Fruit fly (Drosophila melanogaster) whole organism, prepupa: Measurements from ENCODE around the gene Sgs5bis.
A peak's percentile ranks its signal among the peaks of the same experiment; 100 is the strongest.

Experiments used
- Blimp-1 ChIP-seq: fragments of 200-800 bp; sonication (Bioruptor generic); optimal IDR thresholded peaks from 3 replicates; lab custom pipeline; 2017; ENCODE audit warnings: missing biosample characterization, missing genetic modification characterization, mild to moderate bottlenecking, moderate library complexity, missing genetic modification reagents
- CG10631 ChIP-seq: fragments of 200-800 bp; sonication (Bioruptor generic); optimal IDR thresholded peaks from 2 replicates; lab custom pipeline; 2016; ENCODE audit warnings: missing biosample characterization, missing genetic modification characterization
- CG10669 ChIP-seq: fragments of 200-800 bp; sonication (Bioruptor generic); optimal IDR thresholded peaks from 3 replicates; lab custom pipeline; 2018; ENCODE audit warnings: missing biosample characterization, mild to moderate bottlenecking, missing genetic modification characterization, moderate library complexity
- CG11902 ChIP-seq: fragments of 200-800 bp; sonication (Bioruptor generic); optimal IDR thresholded peaks from 3 replicates; lab custom pipeline; 2016; ENCODE audit warnings: missing biosample characterization, missing genetic modification characterization
- CG1621 ChIP-seq: fragments of 200-800 bp; sonication (Bioruptor generic); optimal IDR thresholded peaks from 3 replicates; lab custom pipeline; 2018; ENCODE audit warnings: missing biosample characterization, mild to moderate bottlenecking, missing genetic modification characterization
- CG16779 ChIP-seq: fragments of 200-800 bp; sonication (Bioruptor generic); optimal IDR thresholded peaks from 3 replicates; lab custom pipeline; 2017; ENCODE audit warnings: missing biosample characterization, mild to moderate bottlenecking, missing genetic modification characterization
- CG3032 ChIP-seq: fragments of 200-800 bp; optimal IDR thresholded peaks from 2 replicates; lab custom pipeline; 2019; ENCODE audit warnings: missing biosample characterization, mild to moderate bottlenecking, missing genetic modification characterization, moderate library complexity
- CG31627 ChIP-seq: fragments of 200-800 bp; sonication (Bioruptor generic); optimal IDR thresholded peaks from 3 replicates; lab custom pipeline; 2016; ENCODE audit warnings: missing biosample characterization, missing genetic modification characterization
- CG32006 ChIP-seq: fragments of 200-800 bp; sonication (Bioruptor generic); optimal IDR thresholded peaks from 3 replicates; lab custom pipeline; 2017; ENCODE audit warnings: missing biosample characterization, mild to moderate bottlenecking, missing genetic modification characterization
- CG34406 ChIP-seq: fragments of 200-800 bp; sonication (Bioruptor generic); optimal IDR thresholded peaks from 3 replicates; lab custom pipeline; 2016; ENCODE audit warnings: missing biosample characterization, missing genetic modification characterization
- CG3919 ChIP-seq: fragments of 200-800 bp; sonication (Bioruptor generic); optimal IDR thresholded peaks from 3 replicates; lab custom pipeline; 2016; ENCODE audit warnings: missing biosample characterization, missing genetic modification characterization
- CG4318 ChIP-seq: fragments of 200-800 bp; sonication (Bioruptor generic); optimal IDR thresholded peaks from 3 replicates; lab custom pipeline; 2017; ENCODE audit warnings: missing biosample characterization, mild to moderate bottlenecking, missing genetic modification characterization
- CG6276 ChIP-seq: fragments of 200-800 bp; sonication (Bioruptor generic); optimal IDR thresholded peaks from 2 replicates; lab custom pipeline; 2017; ENCODE audit warnings: missing biosample characterization, mild to moderate bottlenecking, missing genetic modification characterization
- CG6808 ChIP-seq: fragments of 200-800 bp; sonication (Bioruptor generic); optimal IDR thresholded peaks from 3 replicates; lab custom pipeline; 2017; ENCODE audit warnings: missing biosample characterization, missing genetic modification characterization, mild to moderate bottlenecking, moderate library complexity, missing genetic modification reagents
- CG6854 ChIP-seq: fragments of 200-800 bp; sonication (Bioruptor generic); optimal IDR thresholded peaks from 2 replicates; lab custom pipeline; 2017; ENCODE audit warnings: missing biosample characterization, mild to moderate bottlenecking, missing genetic modification characterization
- CG8119 ChIP-seq: fragments of 200-800 bp; sonication (Bioruptor generic); IDR thresholded peaks from 3 replicates; pipeline ENCODE4 v1.3.6; 2022; ENCODE audit warnings: missing biosample characterization, missing genetic modification characterization
- CG8319 ChIP-seq: fragments of 200-800 bp; sonication (Bioruptor generic); optimal IDR thresholded peaks from 3 replicates; lab custom pipeline; 2016; ENCODE audit warnings: missing biosample characterization, missing genetic modification characterization
- Eip75B ChIP-seq: fragments of 200-800 bp; sonication (Bioruptor generic); optimal IDR thresholded peaks from 3 replicates; lab custom pipeline; 2016; ENCODE audit warnings: missing biosample characterization, missing genetic modification characterization
- Eip78C ChIP-seq: fragments of 200-800 bp; sonication (Bioruptor generic); peaks from one replicate; lab custom pipeline; 2016; ENCODE audit warnings: missing biosample characterization, missing genetic modification characterization
- Eip93F ChIP-seq: fragments of 200-800 bp; sonication (Bioruptor generic); optimal IDR thresholded peaks from 2 replicates; lab custom pipeline; 2016; ENCODE audit warnings: missing biosample characterization, mild to moderate bottlenecking, missing genetic modification characterization
- Ets21C ChIP-seq: fragments of 200-800 bp; sonication (Bioruptor generic); optimal IDR thresholded peaks from 3 replicates; lab custom pipeline; 2016; ENCODE audit warnings: missing biosample characterization, missing genetic modification characterization
- Ets96B ChIP-seq: fragments of 200-800 bp; optimal IDR thresholded peaks from 2 replicates; lab custom pipeline; 2019; ENCODE audit warnings: missing biosample characterization, mild to moderate bottlenecking, missing genetic modification characterization, moderate library complexity
- Gug ChIP-seq: fragments of 200-800 bp; sonication (Bioruptor generic); IDR thresholded peaks from 2 replicates; pipeline ENCODE4 v1.3.6; 2022; ENCODE audit warnings: missing biosample characterization, missing genetic modification characterization
- Hr38 ChIP-seq: sonication (Bioruptor generic); optimal IDR thresholded peaks from 2 replicates; lab custom pipeline; 2016; ENCODE audit warnings: missing biosample characterization, missing genetic modification characterization
- Hr39 ChIP-seq: fragments of 200-800 bp; sonication (Bioruptor generic); optimal IDR thresholded peaks from 2 replicates; lab custom pipeline; 2016; ENCODE audit warnings: missing biosample characterization, missing genetic modification characterization
- Hr4 ChIP-seq: fragments of 200-800 bp; sonication (Bioruptor generic); optimal IDR thresholded peaks from 3 replicates; lab custom pipeline; 2016; ENCODE audit warnings: missing biosample characterization, missing genetic modification characterization
- Lpt ChIP-seq: fragments of 200-800 bp; sonication (Bioruptor generic); optimal IDR thresholded peaks from 3 replicates; lab custom pipeline; 2016; ENCODE audit warnings: missing biosample characterization, missing genetic modification characterization
- Met ChIP-seq: fragments of 200-800 bp; sonication (Bioruptor generic); optimal IDR thresholded peaks from 3 replicates; lab custom pipeline; 2016; ENCODE audit warnings: missing biosample characterization, missing genetic modification characterization
- Sox102F ChIP-seq: fragments of 200-800 bp; sonication (Bioruptor generic); optimal IDR thresholded peaks from 2 replicates; lab custom pipeline; 2016; ENCODE audit warnings: missing biosample characterization, mild to moderate bottlenecking, missing genetic modification characterization
- Sox15 ChIP-seq: fragments of 200-800 bp; sonication (Bioruptor generic); optimal IDR thresholded peaks from 3 replicates; lab custom pipeline; 2016; ENCODE audit warnings: missing biosample characterization, missing genetic modification characterization
- acj6 ChIP-seq: fragments of 200-800 bp; sonication (Bioruptor generic); optimal IDR thresholded peaks from 3 replicates; lab custom pipeline; 2016; ENCODE audit warnings: missing biosample characterization, missing genetic modification characterization
- dac ChIP-seq: fragments of 200-800 bp; sonication (Bioruptor generic); optimal IDR thresholded peaks from 2 replicates; lab custom pipeline; 2017; ENCODE audit warnings: missing biosample characterization, mild to moderate bottlenecking, missing genetic modification characterization
- dsx ChIP-seq: fragments of 200-800 bp; optimal IDR thresholded peaks from 3 replicates; lab custom pipeline; 2019; ENCODE audit warnings: missing biosample characterization, mild to moderate bottlenecking, missing genetic modification characterization, moderate library complexity; ENCODE audit not compliant: poor library complexity, severe bottlenecking
- eg ChIP-seq: fragments of 200-800 bp; sonication (Bioruptor generic); IDR thresholded peaks from 3 replicates; pipeline ENCODE4 v1.3.6; 2022; ENCODE audit warnings: missing biosample characterization, missing genetic modification characterization
- fkh ChIP-seq: fragments of 200-800 bp; sonication (Bioruptor generic); optimal IDR thresholded peaks from 3 replicates; lab custom pipeline; 2017; ENCODE audit warnings: missing biosample characterization, mild to moderate bottlenecking, missing genetic modification characterization, moderate library complexity
- pdm3 ChIP-seq: fragments of 200-800 bp; sonication (Bioruptor generic); optimal IDR thresholded peaks from 3 replicates; lab custom pipeline; 2016; ENCODE audit warnings: missing biosample characterization, missing genetic modification characterization
- salr ChIP-seq, 2 experiments: fragments of 200-800 bp; sonication (Bioruptor generic); optimal IDR thresholded peaks; 3 replicates each; lab custom pipeline; 2016 to 2018; ENCODE audit warnings: missing biosample characterization in 2 of 2, missing genetic modification characterization in 2 of 2, mild to moderate bottlenecking in 1 of 2
- spab ChIP-seq: fragments of 200-800 bp; sonication (Bioruptor generic); optimal IDR thresholded peaks from 2 replicates; lab custom pipeline; 2017; ENCODE audit warnings: missing biosample characterization, mild to moderate bottlenecking, missing genetic modification characterization, missing genetic modification reagents
- ss ChIP-seq, 2 experiments: fragments of 200-800 bp; sonication (Bioruptor generic); optimal IDR thresholded peaks; 2 replicates in 1 of 2; 3 replicates in 1 of 2; lab custom pipeline; 2017 to 2018; ENCODE audit warnings: mild to moderate bottlenecking in 2 of 2, missing biosample characterization in 2 of 2, missing genetic modification characterization in 2 of 2, moderate library complexity in 1 of 2
- svp ChIP-seq: fragments of 200-800 bp; sonication (Bioruptor generic); peaks from one replicate; lab custom pipeline; 2016; ENCODE audit warnings: missing biosample characterization, missing genetic modification characterization
- topi ChIP-seq: fragments of 200-800 bp; sonication (Bioruptor generic); optimal IDR thresholded peaks from 3 replicates; lab custom pipeline; 2016; ENCODE audit warnings: missing biosample characterization, missing genetic modification characterization
- vri ChIP-seq: fragments of 200-800 bp; sonication (Bioruptor generic); optimal IDR thresholded peaks from 3 replicates; lab custom pipeline; 2016; ENCODE audit warnings: missing biosample characterization, mild to moderate bottlenecking, missing genetic modification characterization

Gene Sgs5bis

dm6 chr3R:17601866-17602265, 7.7 kb downstream of the Sgs5bis start:
- TF ChIP-seq CG32006 (GFP tag; lab: Kevin White, UChicago) (no peak), svp (GFP tag; lab: Kevin White, UChicago) (peak; percentile 3)
- TF ChIP-seq, all 60 proteins: peak for 1

- TF ChIP-seq CG3032 (tag; lab: Kevin White, UChicago) (no peak), CG31627 (no peak), CG10631 (GFP tag; lab: Kevin White, UChicago) (no peak), Gug (GFP tag; lab: Robert Waterston, UW) (no peak), Sox102F (no peak), CG4318 (no peak), spab (GFP tag; lab: Kevin White, UChicago) (no peak), Sox15 (GFP tag; lab: Kevin White, UChicago) (no peak), Eip78C (GFP tag; lab: Kevin White, UChicago) (no peak)
Observed at dm6 chr3R:17602974-17603373, 8.8 kb downstream of the Sgs5bis start.

dm6 chr3R:17603717-17604116, 9.5 kb downstream of the Sgs5bis start:
- TF ChIP-seq CG1621 (tag; lab: Kevin White, UChicago) (no peak), vri (GFP tag; lab: Kevin White, UChicago) (peak; percentile 25)

dm6 chr3R:17604198-17604879, 10.2 kb downstream of the Sgs5bis start:
- TF ChIP-seq CG10669 (peak; percentile 66), CG8119 (GFP tag; lab: Robert Waterston, UW) (peak; percentile 51), CG1621 (tag; lab: Kevin White, UChicago) (peak; percentile 22), dac (GFP tag; lab: Kevin White, UChicago) (peak; percentile 3), Gug (GFP tag; lab: Robert Waterston, UW) (no peak), Lpt (GFP tag; lab: Kevin White, UChicago) (no peak), CG34406 (GFP tag; lab: Kevin White, UChicago) (peak; percentile 56), Sox102F (peak; percentile 43), Hr38 (GFP tag; lab: Kevin White, UChicago) (no peak), Eip78C (GFP tag; lab: Kevin White, UChicago) (peak; percentile 88), Ets21C (no peak), eg (GFP tag; lab: Robert Waterston, UW) (peak; percentile 45; the same call in 1 of the 3 replicates), acj6 (GFP tag; lab: Kevin White, UChicago) (peak; percentile 36), Eip75B (no peak), CG6854 (no peak), CG32006 (GFP tag; lab: Kevin White, UChicago) (peak; percentile 73), Ets96B (peak; percentile 66), CG6276 (GFP tag; lab: Kevin White, UChicago) (peak; percentile 60), ss (GFP tag; optimal IDR thresholded peaks at IDR 0.05; lab: Kevin White, UChicago) (peak; percentile 28 to 75), CG11902 (GFP tag; lab: Kevin White, UChicago) (peak; percentile 11), Sox15 (GFP tag; lab: Kevin White, UChicago) (peak; percentile 15), Hr4 (GFP tag; lab: Kevin White, UChicago) (peak; percentile 22), CG6808 (peak; percentile 65), CG10631 (GFP tag; lab: Kevin White, UChicago) (peak; percentile 55), Met (GFP tag; lab: Kevin White, UChicago) (peak; percentile 17), CG4318 (peak; percentile 50), dsx (GFP tag; lab: Kevin White, UChicago) (peak; percentile 58), CG31627 (peak; percentile 27), pdm3 (GFP tag; lab: Kevin White, UChicago) (no peak), Eip93F (GFP tag; lab: Kevin White, UChicago) (no peak), Hr39 (GFP tag; lab: Kevin White, UChicago) (peak; percentile 2), CG8319 (no peak), fkh (GFP tag; lab: Kevin White, UChicago) (peak; percentile 10), salr (GFP tag; optimal IDR thresholded peaks at IDR 0.05; lab: Kevin White, UChicago) (peak in 1 of 2 experiments; percentile 39), topi (GFP tag; lab: Kevin White, UChicago) (peak; percentile 37), CG3032 (tag; lab: Kevin White, UChicago) (no peak), Blimp-1 (peak; percentile 20), CG3919 (peak; percentile 21), vri (GFP tag; lab: Kevin White, UChicago) (peak; percentile 64), CG16779 (peak; percentile 44)
